Worm (Caenorhabditis elegans) whole organism, young adult: ENCODE data around the gene F55A4.3.

Source experiments
- B0035.1 ChIP-seq: sonication (generic microtip); optimal IDR thresholded peaks from 2 replicates; lab custom pipeline; 2016; ENCODE audit warnings: missing genetic modification characterization, mild to moderate bottlenecking, missing compliant biosample characterization, missing genotype, missing genetic modification reagents
- nfya-1 ChIP-seq: sonication (generic microtip); optimal IDR thresholded peaks from 2 replicates; lab custom pipeline; 2017; ENCODE audit warnings: antibody characterized with exemption, missing compliant biosample characterization, missing genetic modification characterization, borderline replicate concordance; ENCODE audit not compliant: insufficient read depth

- TF ChIP-seq nfya-1 (no peak), B0035.1 (no peak)
These were observed 35.8 kb upstream of the F55A4.3 start for ce11 chrX:1060705-1061104.
